Fruit fly (Drosophila melanogaster): ENCODE data around the gene Rhau.

Gene Rhau

DNA sequence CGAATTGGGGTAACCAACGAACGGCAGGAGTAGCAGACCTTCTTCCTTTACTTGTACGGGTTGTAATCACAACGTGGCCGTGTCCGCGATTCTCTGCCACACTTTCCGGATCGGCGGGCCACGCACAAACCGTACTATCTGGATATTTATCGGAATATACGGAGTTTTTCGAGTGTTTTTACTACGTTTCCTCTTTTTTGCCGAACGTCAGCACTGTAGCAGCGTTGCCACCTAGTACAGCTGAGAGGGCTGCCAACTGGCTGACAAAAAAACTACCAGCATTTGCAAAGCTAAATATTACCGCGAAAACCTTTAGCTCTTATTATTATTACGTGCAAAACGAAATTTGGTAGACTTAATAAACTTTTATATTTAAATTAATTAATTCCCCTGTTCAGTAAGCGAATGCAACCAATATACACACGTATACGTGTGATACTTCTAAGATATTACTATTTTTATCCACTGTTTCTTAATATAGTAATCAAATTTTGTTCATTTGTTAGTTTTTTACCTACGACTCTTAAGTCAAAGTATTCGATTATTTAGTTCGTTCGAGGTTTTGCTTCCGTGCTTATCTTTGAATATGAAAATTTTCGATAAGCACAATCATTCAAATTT lies 23.6 kb downstream of the Rhau start, which contains the start of gene TM9SF2 (continued):
- no peak for TF ChIP-seq CG9876 (GFP tag; optimal IDR thresholded peaks at IDR 0.05)
- no peak for TF ChIP-seq C15 (GFP tag; IDR thresholded peaks at IDR 0.05)
- no peak for TF ChIP-seq dimm (GFP tag; IDR thresholded peaks at IDR 0.05)
- TF ChIP-seq NC2α (GFP tag; optimal IDR thresholded peaks at IDR 0.05): no peak
- TF ChIP-seq prd (optimal IDR thresholded peaks at IDR 0.05): no peak
- peak; percentile 32; the same call in 2 of the 3 replicates for TF ChIP-seq prd (GFP tag; IDR thresholded peaks at IDR 0.05)
- no peak for TF ChIP-seq BEAF-32 (GFP tag; optimal IDR thresholded peaks at IDR 0.05)
- no peak; the same call in 2 of the 3 replicates for TF ChIP-seq CG17361 (GFP tag; IDR thresholded peaks at IDR 0.05)
- no peak for TF ChIP-seq mld (GFP tag; IDR thresholded peaks at IDR 0.05; ENCODE audit: partially characterized antibody)
- TF ChIP-seq cwo (GFP tag; optimal IDR thresholded peaks at IDR 0.05): no peak
- no peak for TF ChIP-seq CG4707 (GFP tag; optimal IDR thresholded peaks at IDR 0.05)
- no peak for TF ChIP-seq CG7928 (GFP tag; optimal IDR thresholded peaks at IDR 0.05)
- TF ChIP-seq CrebB (tag; optimal IDR thresholded peaks at IDR 0.05): no peak
- peak; percentile 56 for TF ChIP-seq mam (GFP tag; optimal IDR thresholded peaks at IDR 0.05)
- peak; percentile 31 for TF ChIP-seq Chrac-16 (GFP tag; optimal IDR thresholded peaks at IDR 0.05)
- TF ChIP-seq CG12769 (tag; optimal IDR thresholded peaks at IDR 0.05): no peak
- TF ChIP-seq CG6813 (GFP tag; optimal IDR thresholded peaks at IDR 0.05): no peak
- TF ChIP-seq CG1602 (GFP tag; optimal IDR thresholded peaks at IDR 0.05): peak; percentile 6
- TF ChIP-seq danr (GFP tag; IDR thresholded peaks at IDR 0.05): no peak
- no peak for TF ChIP-seq pita (GFP tag; optimal IDR thresholded peaks at IDR 0.05)
- no peak for TF ChIP-seq sc (optimal IDR thresholded peaks at IDR 0.05)
- TF ChIP-seq sc (GFP tag; optimal IDR thresholded peaks at IDR 0.05): no peak
- TF ChIP-seq crp (GFP tag; optimal IDR thresholded peaks at IDR 0.05): peak in 1 of 2 experiments; percentile 68
- TF ChIP-seq onecut (GFP tag; IDR thresholded peaks at IDR 0.05): no peak
- no peak for TF ChIP-seq CG11398 (GFP tag; optimal IDR thresholded peaks at IDR 0.05)
- TF ChIP-seq CG15269 (tag; optimal IDR thresholded peaks at IDR 0.05): no peak
- peak; percentile 64 for TF ChIP-seq CG3847 (GFP tag; IDR thresholded peaks at IDR 0.05)
- TF ChIP-seq CG11504 (tag; optimal IDR thresholded peaks at IDR 0.05): no peak
- TF ChIP-seq Pdp1 (GFP tag; optimal IDR thresholded peaks at IDR 0.05): peak in 1 of 2 experiments; percentile 27
- no peak for TF ChIP-seq CG30020 (tag; optimal IDR thresholded peaks at IDR 0.05)
- peak; percentile 18 for TF ChIP-seq jumu (GFP tag; optimal IDR thresholded peaks at IDR 0.05)
- TF ChIP-seq CG17568 (GFP tag; optimal IDR thresholded peaks at IDR 0.05): no peak
- peak; percentile 58 for TF ChIP-seq CG2120 (GFP tag; optimal IDR thresholded peaks at IDR 0.05)
- TF ChIP-seq CG13424 (tag; optimal IDR thresholded peaks at IDR 0.05): peak; percentile 49
- TF ChIP-seq Hsf (GFP tag; optimal IDR thresholded peaks at IDR 0.05): peak; percentile 42
- 0 out of 2 replicates have a peak, but pooled peaks have one; percentile 27 for TF ChIP-seq CG6272 (GFP tag; IDR thresholded peaks at IDR 0.05)
- TF ChIP-seq maf-S (GFP tag; optimal IDR thresholded peaks at IDR 0.05): no peak
- peak; percentile 29 for TF ChIP-seq CG15696 (tag; optimal IDR thresholded peaks at IDR 0.05)
- no peak for TF ChIP-seq cas (GFP tag; IDR thresholded peaks at IDR 0.05)
- no peak for TF ChIP-seq inv (GFP tag; IDR thresholded peaks at IDR 0.05; ENCODE audit: partially characterized antibody)
- TF ChIP-seq CG17359 (tag; optimal IDR thresholded peaks at IDR 0.05): no peak
- peak; percentile 60 for TF ChIP-seq row (GFP tag; IDR thresholded peaks at IDR 0.05)
- TF ChIP-seq fd96Cb (tag; optimal IDR thresholded peaks at IDR 0.05): no peak
- no peak for TF ChIP-seq sd (tag; optimal IDR thresholded peaks at IDR 0.05)
- no peak for TF ChIP-seq Atf-2 (GFP tag; optimal IDR thresholded peaks at IDR 0.05)
- TF ChIP-seq CG4730 (GFP tag; IDR thresholded peaks at IDR 0.05): 0 out of 2 replicates have a peak, but pooled peaks have one; percentile 39
- TF ChIP-seq D19A (tag; optimal IDR thresholded peaks at IDR 0.05): no peak
- TF ChIP-seq CG8388 (GFP tag; optimal IDR thresholded peaks at IDR 0.05): peak; percentile 25
- peak; percentile 22; the same call in 1 of the 2 replicates for TF ChIP-seq CG14014 (GFP tag; IDR thresholded peaks at IDR 0.05)
- no peak for TF ChIP-seq Gsc (GFP tag; IDR thresholded peaks at IDR 0.05)

All from whole organism, embryonic.